Worm (Caenorhabditis elegans) whole organism, mixed stage, embryonic: ENCODE results near the gene C55C3.1.

ENCODE experiments used
- elt-1 ChIP-seq: sonication (generic microtip); optimal IDR thresholded peaks from 2 replicates; lab custom pipeline; 2017; ENCODE audit warnings: missing genetic modification characterization, mild to moderate bottlenecking, missing compliant biosample characterization, antibody characterized with exemption, moderate library complexity, borderline replicate concordance; ENCODE audit not compliant: insufficient read depth
- nhr-237 ChIP-seq: fragments of 150-350 bp; optimal IDR thresholded peaks from 2 replicates; lab custom pipeline; 2014; ENCODE audit warnings: missing biosample characterization, missing genetic modification characterization
- pha-4 ChIP-seq: fragments of 150-350 bp; optimal IDR thresholded peaks from 2 replicates; lab custom pipeline; 2018; ENCODE audit warnings: missing biosample characterization, missing genetic modification reagents, missing genetic modification characterization
- snpc-4 ChIP-seq: fragments of 150-350 bp; optimal IDR thresholded peaks from 2 replicates; lab custom pipeline; 2014; ENCODE audit warnings: missing biosample characterization, missing genetic modification characterization
- unc-120 ChIP-seq: sonication (generic microtip); optimal IDR thresholded peaks from 2 replicates; lab custom pipeline; 2017; ENCODE audit warnings: missing genetic modification characterization, missing compliant biosample characterization; ENCODE audit not compliant: poor library complexity, severe bottlenecking
- unc-62 ChIP-seq: fragments of 150-350 bp; optimal IDR thresholded peaks from 2 replicates; lab custom pipeline; 2014; ENCODE audit warnings: missing biosample characterization, missing genetic modification reagents, missing genetic modification characterization

DNA sequence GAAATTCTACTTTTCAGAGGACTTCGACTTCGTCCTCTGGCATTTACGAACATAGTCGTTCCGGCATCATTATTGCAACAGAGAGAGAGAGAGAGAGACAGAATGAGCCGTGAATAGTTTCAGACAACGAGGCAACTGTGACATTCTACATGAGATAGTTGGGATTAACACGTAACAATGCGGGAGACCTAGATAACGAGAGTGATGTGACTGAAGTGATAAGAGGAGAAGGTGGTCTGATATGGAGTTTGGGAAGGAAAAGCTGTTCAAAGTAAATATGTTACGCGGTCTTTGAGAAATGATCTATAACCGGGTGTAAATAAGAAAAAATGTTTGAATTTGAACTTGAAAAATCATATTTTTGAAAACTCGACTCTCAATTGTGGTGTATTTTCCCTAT, 49.4 kb upstream of the C55C3.1 start:
- TF ChIP-seq pha-4, result no peak
- TF ChIP-seq unc-62 (GFP tag; lab: Kevin White, UChicago), result no peak
- no peak for TF ChIP-seq nhr-237 (tag; lab: Kevin White, UChicago)
- TF ChIP-seq unc-120, result no peak
- TF ChIP-seq elt-1 (tag; lab: Kevin White, UChicago), result no peak
- no peak for TF ChIP-seq snpc-4 (tag; lab: Kevin White, UChicago)
